Fruit fly (Drosophila melanogaster) whole organism, embryonic: ENCODE results near the gene CG10283.

Experiments
- Ada2b ChIP-seq: fragments of 200-800 bp; sonication (Bioruptor generic); IDR thresholded peaks from 2 replicates; pipeline ENCODE4 v1.3.6; 2022; ENCODE audit warnings: missing biosample characterization, missing genetic modification characterization
- Adf1 ChIP-seq: fragments of 200-800 bp; sonication (Bioruptor generic); IDR thresholded peaks from 2 replicates; pipeline ENCODE4 v1.3.6; 2022; ENCODE audit warnings: missing biosample characterization, missing genetic modification characterization
- B-H2 ChIP-seq: fragments of 200-800 bp; sonication (Bioruptor generic); optimal IDR thresholded peaks from 2 replicates; lab custom pipeline; 2018; ENCODE audit warnings: missing biosample characterization, mild to moderate bottlenecking, missing genetic modification characterization
- Bgb ChIP-seq: fragments of 200-800 bp; sonication (Bioruptor generic); IDR thresholded peaks from 2 replicates; pipeline ENCODE4 v1.3.6; 2022; ENCODE audit warnings: missing biosample characterization, missing genetic modification characterization; ENCODE audit not compliant: partially characterized antibody
- CG11696 ChIP-seq: fragments of 200-800 bp; sonication (Bioruptor generic); IDR thresholded peaks from 2 replicates; pipeline ENCODE4 v1.3.6; 2022; ENCODE audit warnings: missing biosample characterization, missing genetic modification characterization
- CG11723 ChIP-seq: fragments of 200-800 bp; sonication (Bioruptor generic); optimal IDR thresholded peaks from 2 replicates; lab custom pipeline; 2017; ENCODE audit warnings: missing biosample characterization, mild to moderate bottlenecking, missing genetic modification characterization
- CG14860 ChIP-seq: fragments of 200-800 bp; sonication (Bioruptor generic); IDR thresholded peaks from 3 replicates; pipeline ENCODE4 v1.3.6; 2022; ENCODE audit warnings: missing biosample characterization, missing genetic modification characterization; ENCODE audit not compliant: partially characterized antibody
- CG14965 ChIP-seq: fragments of 200-800 bp; sonication (Bioruptor generic); optimal IDR thresholded peaks from 2 replicates; lab custom pipeline; 2016; ENCODE audit warnings: missing biosample characterization, missing genetic modification characterization, borderline replicate concordance
- CG18011 ChIP-seq: fragments of 200-800 bp; sonication (Bioruptor generic); optimal IDR thresholded peaks from 2 replicates; lab custom pipeline; 2017; ENCODE audit warnings: missing biosample characterization, missing genetic modification characterization, mild to moderate bottlenecking, moderate library complexity, missing genotype
- CG2202 ChIP-seq: fragments of 200-800 bp; sonication (Bioruptor generic); optimal IDR thresholded peaks from 2 replicates; lab custom pipeline; 2018; ENCODE audit warnings: missing biosample characterization, mild to moderate bottlenecking, missing genetic modification characterization
- CG32767 ChIP-seq: fragments of 200-800 bp; sonication (Bioruptor generic); IDR thresholded peaks from 2 replicates; pipeline ENCODE4 v1.3.6; 2022; ENCODE audit warnings: missing biosample characterization, missing genetic modification characterization
- CG3281 ChIP-seq: fragments of 200-800 bp; sonication (Bioruptor generic); optimal IDR thresholded peaks from 3 replicates; lab custom pipeline; 2017; ENCODE audit warnings: missing biosample characterization, mild to moderate bottlenecking, missing genetic modification characterization
- CG4617 ChIP-seq: fragments of 200-800 bp; sonication (Bioruptor generic); optimal IDR thresholded peaks from 3 replicates; lab custom pipeline; 2016; ENCODE audit warnings: missing biosample characterization, missing genetic modification characterization, borderline replicate concordance
- CG4707 ChIP-seq: fragments of 200-800 bp; sonication (Bioruptor generic); optimal IDR thresholded peaks from 2 replicates; lab custom pipeline; 2018; ENCODE audit warnings: missing biosample characterization, mild to moderate bottlenecking, missing genetic modification characterization, moderate library complexity
- CG5180 ChIP-seq: fragments of 200-800 bp; sonication (Bioruptor generic); optimal IDR thresholded peaks from 3 replicates; lab custom pipeline; 2017; ENCODE audit warnings: missing biosample characterization, missing genetic modification characterization, mild to moderate bottlenecking, moderate library complexity, missing genetic modification reagents
- CG5953 ChIP-seq: fragments of 200-800 bp; sonication (Bioruptor generic); IDR thresholded peaks from 2 replicates; pipeline ENCODE4 v1.3.6; 2022; ENCODE audit warnings: missing biosample characterization, missing genetic modification characterization
- CG6272 ChIP-seq: fragments of 200-800 bp; sonication (Bioruptor generic); IDR thresholded peaks from 2 replicates; pipeline ENCODE4 v1.3.6; 2022; ENCODE audit warnings: missing biosample characterization, missing genetic modification characterization
- CG6683 ChIP-seq: fragments of 200-800 bp; sonication (Bioruptor generic); optimal IDR thresholded peaks from 2 replicates; lab custom pipeline; 2017; ENCODE audit warnings: missing biosample characterization, mild to moderate bottlenecking, missing genetic modification characterization, missing genetic modification reagents
- CG7745 ChIP-seq: fragments of 200-800 bp; sonication (Bioruptor generic); optimal IDR thresholded peaks from 2 replicates; lab custom pipeline; 2018; ENCODE audit warnings: missing biosample characterization, mild to moderate bottlenecking, missing genetic modification characterization, moderate library complexity
- CG8359 ChIP-seq: fragments of 200-800 bp; sonication (Bioruptor generic); optimal IDR thresholded peaks from 2 replicates; lab custom pipeline; 2017; ENCODE audit warnings: missing biosample characterization, mild to moderate bottlenecking, missing genetic modification characterization, borderline replicate concordance
- CG9727 ChIP-seq: fragments of 200-800 bp; sonication (Bioruptor generic); optimal IDR thresholded peaks from 3 replicates; lab custom pipeline; 2017; ENCODE audit warnings: missing biosample characterization, mild to moderate bottlenecking, missing genetic modification characterization
- CHES-1-like ChIP-seq: fragments of 200-800 bp; sonication (Bioruptor generic); optimal IDR thresholded peaks from 2 replicates; lab custom pipeline; 2016; ENCODE audit warnings: missing biosample characterization, missing genetic modification characterization
- CoRest ChIP-seq: fragments of 200-800 bp; sonication (Bioruptor generic); optimal IDR thresholded peaks from 3 replicates; lab custom pipeline; 2018; ENCODE audit warnings: missing biosample characterization, mild to moderate bottlenecking, missing genetic modification characterization, moderate library complexity
- Dip3 ChIP-seq: fragments of 200-800 bp; sonication (Bioruptor generic); optimal IDR thresholded peaks from 3 replicates; lab custom pipeline; 2016; ENCODE audit warnings: missing biosample characterization, missing genetic modification characterization
- E2f1 ChIP-seq: fragments of 200-800 bp; sonication (Bioruptor generic); IDR thresholded peaks from 2 replicates; pipeline ENCODE4 v1.3.6; 2022; ENCODE audit warnings: missing biosample characterization, missing genetic modification characterization
- Ets65A ChIP-seq: fragments of 200-800 bp; sonication (Bioruptor generic); peaks from one replicate; lab custom pipeline; 2016; ENCODE audit warnings: missing biosample characterization, missing genetic modification characterization
- Fer3 ChIP-seq: fragments of 200-800 bp; sonication (Bioruptor generic); optimal IDR thresholded peaks from 2 replicates; lab custom pipeline; 2018; ENCODE audit warnings: missing biosample characterization, mild to moderate bottlenecking, missing genetic modification characterization, moderate library complexity
- GATAe ChIP-seq: fragments of 200-800 bp; sonication (Bioruptor generic); conservative IDR thresholded peaks from 2 replicates; pipeline ENCODE4 v1.3.6; 2022; ENCODE audit warnings: missing biosample characterization, missing genetic modification characterization
- Lim3 ChIP-seq: fragments of 200-800 bp; sonication (Bioruptor generic); IDR thresholded peaks from 2 replicates; pipeline ENCODE4 v1.3.6; 2022; ENCODE audit warnings: missing biosample characterization, missing genetic modification characterization
- Mes4 ChIP-seq: fragments of 200-800 bp; sonication (Bioruptor generic); optimal IDR thresholded peaks from 2 replicates; lab custom pipeline; 2016; ENCODE audit warnings: missing biosample characterization, missing genetic modification characterization
- Mrtf ChIP-seq: fragments of 200-800 bp; sonication (Bioruptor generic); IDR thresholded peaks from 3 replicates; pipeline ENCODE4 v1.3.6; 2022; ENCODE audit warnings: missing biosample characterization, missing genetic modification characterization
- NK7.1 ChIP-seq: fragments of 200-800 bp; sonication (Bioruptor generic); optimal IDR thresholded peaks from 3 replicates; lab custom pipeline; 2016; ENCODE audit warnings: missing biosample characterization, missing genetic modification characterization
- Oaz ChIP-seq: fragments of 200-800 bp; sonication (Bioruptor generic); IDR thresholded peaks from 2 replicates; pipeline ENCODE4 v1.3.6; 2022; ENCODE audit warnings: missing biosample characterization, missing genetic modification characterization
- Optix ChIP-seq: fragments of 200-800 bp; sonication (Bioruptor generic); IDR thresholded peaks from 3 replicates; pipeline ENCODE4 v1.3.6; 2022; ENCODE audit warnings: missing biosample characterization, missing genetic modification characterization
- Side ChIP-seq: fragments of 200-800 bp; sonication (Bioruptor generic); optimal IDR thresholded peaks from 2 replicates; lab custom pipeline; 2016; ENCODE audit warnings: missing biosample characterization, missing genetic modification characterization
- Taf1 ChIP-seq: fragments of 200-800 bp; sonication (Bioruptor generic); IDR thresholded peaks from 2 replicates; pipeline ENCODE4 v1.3.6; 2022; ENCODE audit warnings: missing biosample characterization, missing genetic modification characterization
- Usf ChIP-seq: fragments of 200-800 bp; sonication (Bioruptor generic); optimal IDR thresholded peaks from 2 replicates; lab custom pipeline; 2017; ENCODE audit warnings: missing genotype, missing biosample characterization, missing genetic modification characterization
- ac ChIP-seq: fragments of 200-800 bp; sonication (Bioruptor generic); optimal IDR thresholded peaks from 3 replicates; lab custom pipeline; 2017; ENCODE audit warnings: missing biosample characterization, mild to moderate bottlenecking, missing genetic modification characterization
- al ChIP-seq: fragments of 200-800 bp; sonication (Bioruptor generic); IDR thresholded peaks from 2 replicates; pipeline ENCODE4 v1.3.6; 2022; ENCODE audit warnings: missing biosample characterization, missing genetic modification characterization
- aop ChIP-seq: fragments of 200-800 bp; sonication (Bioruptor generic); IDR thresholded peaks from 2 replicates; pipeline ENCODE4 v1.3.6; 2022; ENCODE audit warnings: missing biosample characterization, missing genetic modification characterization
- dpn ChIP-seq, 2 experiments: fragments of 200-800 bp; sonication (Bioruptor generic); optimal IDR thresholded peaks; 3 replicates each; lab custom pipeline; 2016; ENCODE audit warnings: missing biosample characterization in 2 of 2, missing genetic modification characterization in 2 of 2
- ems ChIP-seq: fragments of 200-800 bp; sonication (Bioruptor generic); optimal IDR thresholded peaks from 3 replicates; lab custom pipeline; 2016; ENCODE audit warnings: missing biosample characterization, missing genetic modification characterization
- fru ChIP-seq: fragments of >200 bp; optimal IDR thresholded peaks from 2 replicates; lab custom pipeline; 2017
- grau ChIP-seq: fragments of 200-800 bp; optimal IDR thresholded peaks from 3 replicates; lab custom pipeline; 2019; ENCODE audit warnings: missing biosample characterization, mild to moderate bottlenecking, missing genetic modification characterization, moderate library complexity
- hkb ChIP-seq, 2 experiments: fragments of 200-800 bp in 1 of 2; fragments of >200 bp in 1 of 2; sonication (Bioruptor generic) in 1 of 2; IDR thresholded peaks in 1 of 2; optimal IDR thresholded peaks in 1 of 2; 2 replicates each; pipeline versions ENCODE4 v1.3.6 to Lab custom; 2017 to 2022; ENCODE audit warnings: missing biosample characterization in 1 of 2, missing genetic modification characterization in 1 of 2
- lilli ChIP-seq: fragments of 200-800 bp; sonication (Bioruptor generic); optimal IDR thresholded peaks from 3 replicates; lab custom pipeline; 2016; ENCODE audit warnings: missing biosample characterization, missing genetic modification characterization
- pum ChIP-seq: fragments of 200-800 bp; sonication (Bioruptor generic); optimal IDR thresholded peaks from 2 replicates; lab custom pipeline; 2016; ENCODE audit warnings: missing biosample characterization, missing genetic modification characterization
- sens-2 ChIP-seq: fragments of 200-800 bp; sonication (Bioruptor generic); IDR thresholded peaks from 2 replicates; pipeline ENCODE4 v1.3.6; 2022; ENCODE audit warnings: missing biosample characterization, missing genetic modification characterization
- sisA ChIP-seq: fragments of 200-800 bp; sonication (Bioruptor generic); IDR thresholded peaks from 2 replicates; pipeline ENCODE4 v1.3.6; 2022; ENCODE audit warnings: missing biosample characterization, missing genetic modification characterization
- trh ChIP-seq: fragments of 200-800 bp; sonication (Bioruptor generic); optimal IDR thresholded peaks from 2 replicates; lab custom pipeline; 2016; ENCODE audit warnings: missing biosample characterization, missing genetic modification characterization
- wek ChIP-seq: fragments of 200-800 bp; sonication (Bioruptor generic); optimal IDR thresholded peaks from 3 replicates; lab custom pipeline; 2018; ENCODE audit warnings: missing biosample characterization, mild to moderate bottlenecking, missing genetic modification characterization, moderate library complexity

The CG10283 gene

DNA sequence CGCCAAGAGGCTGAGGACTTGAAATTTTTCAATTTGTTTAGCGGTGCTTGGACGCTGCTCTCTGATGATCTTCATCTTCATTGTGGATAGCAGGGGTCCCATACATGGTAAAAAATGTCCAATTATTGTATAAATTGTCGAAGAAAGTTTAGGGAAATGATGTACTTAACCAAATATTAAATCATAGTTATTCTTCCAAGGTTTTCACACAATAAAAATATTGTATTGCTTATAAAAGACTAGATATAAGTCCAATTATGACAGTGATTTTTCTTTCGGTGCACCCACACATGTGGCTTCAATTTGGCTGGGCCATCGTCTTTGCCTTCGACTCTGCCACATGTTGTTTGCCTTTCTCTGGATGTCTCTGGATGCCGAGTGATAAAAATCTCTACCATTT, 20.6 kb upstream of the CG10283 start (continued):
- TF ChIP-seq ac (peak; percentile 57), fru (no peak), Dip3 (no peak), Taf1 (GFP tag; lab: Robert Waterston, UW) (no peak), CG18011 (GFP tag; lab: Kevin White, UChicago) (no peak), ems (GFP tag; lab: Kevin White, UChicago) (no peak), CG14860 (GFP tag; lab: Robert Waterston, UW) (no peak), Optix (GFP tag; lab: Robert Waterston, UW) (0 out of 3 replicates have a peak, but pooled peaks have one; percentile 30), Mes4 (GFP tag; lab: Kevin White, UChicago) (peak; percentile 28), grau (peak; percentile 58), CG3281 (no peak), CG6272 (GFP tag; lab: Robert Waterston, UW) (0 out of 2 replicates have a peak, but pooled peaks have one; percentile 19), CG7745 (tag; lab: Kevin White, UChicago) (no peak), CG9727 (GFP tag; lab: Kevin White, UChicago) (peak; percentile 69), sens-2 (GFP tag; lab: Robert Waterston, UW) (0 out of 2 replicates have a peak, but pooled peaks have one; percentile 5), CoRest (peak; percentile 44), CG2202 (tag; lab: Kevin White, UChicago) (peak; percentile 20), wek (GFP tag; lab: Kevin White, UChicago) (no peak), Side (GFP tag; lab: Kevin White, UChicago) (peak; percentile 43), al (peak; percentile 31; the same call in 1 of the 2 replicates), CHES-1-like (GFP tag; lab: Kevin White, UChicago) (no peak), lilli (GFP tag; lab: Kevin White, UChicago) (peak; percentile 32), hkb (optimal IDR thresholded peaks at IDR 0.05; lab: Kevin White, UChicago) (no peak), hkb (GFP tag; IDR thresholded peaks at IDR 0.05; lab: Robert Waterston, UW) (peak; percentile 71), CG11723 (no peak), aop (GFP tag; lab: Robert Waterston, UW) (no peak), Usf (peak; percentile 20), Ada2b (GFP tag; lab: Robert Waterston, UW) (peak; percentile 8; the same call in 1 of the 2 replicates), CG4617 (GFP tag; lab: Kevin White, UChicago) (no peak), GATAe (no peak), CG32767 (GFP tag; lab: Robert Waterston, UW) (no peak), B-H2 (no peak), NK7.1 (GFP tag; lab: Kevin White, UChicago) (no peak), Fer3 (tag; lab: Kevin White, UChicago) (peak; percentile 28), pum (GFP tag; lab: Kevin White, UChicago) (peak; percentile 20), CG5180 (GFP tag; lab: Kevin White, UChicago) (peak; percentile 16), Mrtf (GFP tag; lab: Robert Waterston, UW) (no peak), CG14965 (no peak), Oaz (no peak), Lim3 (GFP tag; lab: Robert Waterston, UW) (no peak), Adf1 (GFP tag; lab: Robert Waterston, UW) (no peak), CG8359 (GFP tag; lab: Kevin White, UChicago) (peak; percentile 33), Ets65A (GFP tag; lab: Kevin White, UChicago) (no peak), CG11696 (GFP tag; lab: Robert Waterston, UW) (no peak), trh (no peak), dpn (GFP tag; optimal IDR thresholded peaks at IDR 0.05; lab: Kevin White, UChicago) (peak; percentile 26 to 48), CG4707 (GFP tag; lab: Kevin White, UChicago) (no peak), CG5953 (no peak), sisA (GFP tag; lab: Robert Waterston, UW) (no peak; the same call in 1 of the 2 replicates), Bgb (no peak), E2f1 (GFP tag; lab: Robert Waterston, UW) (peak; percentile 59; the same call in 1 of the 2 replicates), CG6683 (GFP tag; lab: Kevin White, UChicago) (no peak)
